Fruit fly (Drosophila melanogaster): ENCODE data around the gene Nep7.

The Nep7 gene

dm6 chr3R:27954533-27954932 lies at the start of gene Nep7:
Gene Nep7 (plus strand): TSS chr3R:27954917.
- peak; percentile 10 for TF ChIP-seq HLH106 (tag; optimal IDR thresholded peaks at IDR 0.05)
- no peak for TF ChIP-seq brk (GFP tag; optimal IDR thresholded peaks at IDR 0.05)
- no peak for TF ChIP-seq pan (optimal IDR thresholded peaks at IDR 0.05)
- no peak for TF ChIP-seq Mio (GFP tag; optimal IDR thresholded peaks at IDR 0.05)
- TF ChIP-seq Rel (GFP tag; optimal IDR thresholded peaks at IDR 0.05), result no peak
- TF ChIP-seq Rel (tag; optimal IDR thresholded peaks at IDR 0.05), result peak; percentile 82

DNA sequence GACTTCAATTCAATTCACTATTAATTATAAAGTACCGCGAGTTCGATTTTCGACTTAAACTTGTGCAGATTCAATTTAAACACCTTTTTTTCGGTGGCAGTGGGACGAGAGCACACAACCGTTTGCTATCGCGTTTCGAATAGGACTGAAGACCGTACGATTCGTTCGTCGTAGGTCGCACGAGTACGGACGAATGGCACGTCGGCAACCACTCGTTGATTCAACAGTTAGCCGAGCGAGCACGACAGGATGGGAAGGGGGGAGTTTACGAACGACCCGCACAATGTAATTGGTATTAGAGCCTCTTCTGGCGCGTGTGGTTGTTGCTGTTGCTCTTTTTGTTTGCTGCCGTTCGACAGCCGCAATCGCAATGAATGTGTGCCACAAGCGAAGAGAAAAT lies 49.0 kb upstream of the Nep7 start, which contains the start of gene CG34353:
Gene CG34353, minus strand, starts transcription at position 149 of the 400 bp plus-strand sequence.
- no peak for TF ChIP-seq Rel (GFP tag; optimal IDR thresholded peaks at IDR 0.05)
- TF ChIP-seq Rel (tag; optimal IDR thresholded peaks at IDR 0.05), result no peak
- TF ChIP-seq sage (GFP tag; optimal IDR thresholded peaks at IDR 0.05), result no peak
- peak; percentile 3 for TF ChIP-seq psq (GFP tag; optimal IDR thresholded peaks at IDR 0.05)
- no peak for TF ChIP-seq GATAd (GFP tag; optimal IDR thresholded peaks at IDR 0.05)
- no peak for TF ChIP-seq ey (GFP tag; optimal IDR thresholded peaks at IDR 0.05)
- no peak for TF ChIP-seq foxo (GFP tag; optimal IDR thresholded peaks at IDR 0.05)
- TF ChIP-seq Dif (GFP tag; optimal IDR thresholded peaks at IDR 0.05; ENCODE audit: partially characterized antibody), result peak; percentile 47
- TF ChIP-seq Vsx2 (GFP tag; optimal IDR thresholded peaks at IDR 0.05; ENCODE audit: partially characterized antibody), result peak; percentile 0
- TF ChIP-seq dl (GFP tag; optimal IDR thresholded peaks at IDR 0.05; ENCODE audit: insufficient read depth in 1 of 2, partially characterized antibody in 2 of 2), result peak in 1 of 2 experiments; percentile 16
- no peak for TF ChIP-seq woc (GFP tag; optimal IDR thresholded peaks at IDR 0.05)
- no peak for TF ChIP-seq jim (GFP tag; optimal IDR thresholded peaks at IDR 0.05)

DNA sequence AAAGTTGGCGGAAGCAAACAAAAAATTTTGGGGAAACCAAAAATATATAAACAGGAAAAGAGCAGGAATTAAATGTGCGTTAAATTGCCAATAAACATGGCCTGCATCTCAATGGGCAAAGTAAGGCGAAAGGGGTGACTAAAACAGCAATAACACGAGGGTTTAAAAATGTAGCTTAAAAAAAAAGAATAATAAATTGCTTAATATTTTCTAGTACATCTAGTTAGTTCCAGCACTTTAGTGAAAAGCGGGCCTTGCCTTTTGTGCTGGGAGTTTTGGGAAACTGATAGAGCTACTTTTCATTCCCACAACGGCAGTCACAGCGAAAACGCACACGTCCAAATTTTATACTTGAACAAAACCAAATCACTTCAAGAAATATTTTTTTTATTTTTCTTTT lies 42.6 kb upstream of the Nep7 start, which contains the start of gene mil:
Gene mil, plus strand, starts transcription at position 301 of the 400 bp plus-strand sequence.
- no peak for TF ChIP-seq CG9705 (GFP tag; optimal IDR thresholded peaks at IDR 0.05)
- no peak for TF ChIP-seq Jra (GFP tag; optimal IDR thresholded peaks at IDR 0.05)

dm6 chr3R:27916355-27917019 lies 38.2 kb upstream of the Nep7 start, which contains the start of the genes CG5003 and mRpS22:
Gene CG5003 (minus strand): TSS chr3R:27916516.
Gene mRpS22 (plus strand): TSS chr3R:27916908.
- TF ChIP-seq ey (GFP tag; optimal IDR thresholded peaks at IDR 0.05), result no peak
- no peak for TF ChIP-seq br (GFP tag; optimal IDR thresholded peaks at IDR 0.05)
- TF ChIP-seq Hnf4 (GFP tag; optimal IDR thresholded peaks at IDR 0.05), result no peak
- TF ChIP-seq rgr (GFP tag; optimal IDR thresholded peaks at IDR 0.05), result peak; percentile 58
- no peak for TF ChIP-seq jim (GFP tag; optimal IDR thresholded peaks at IDR 0.05)
- peak; percentile 44 for TF ChIP-seq fru (GFP tag; optimal IDR thresholded peaks at IDR 0.05)
- no peak for TF ChIP-seq GATAd (GFP tag; optimal IDR thresholded peaks at IDR 0.05)
- TF ChIP-seq usp (GFP tag; optimal IDR thresholded peaks at IDR 0.05), result no peak
- peak; percentile 33 for TF ChIP-seq sage (GFP tag; optimal IDR thresholded peaks at IDR 0.05)
- TF ChIP-seq Jra (GFP tag; optimal IDR thresholded peaks at IDR 0.05), result no peak
- no peak for TF ChIP-seq CrebA (GFP tag; optimal IDR thresholded peaks at IDR 0.05; ENCODE audit: borderline replicate concordance)
- peak; percentile 57 for TF ChIP-seq dmrt93B (GFP tag; optimal IDR thresholded peaks at IDR 0.05)
- peak; percentile 43 for TF ChIP-seq woc (GFP tag; optimal IDR thresholded peaks at IDR 0.05)
- peak; percentile 64 for TF ChIP-seq h (GFP tag; optimal IDR thresholded peaks at IDR 0.05)
- no peak for TF ChIP-seq Vsx2 (GFP tag; optimal IDR thresholded peaks at IDR 0.05; ENCODE audit: partially characterized antibody)
- no peak for TF ChIP-seq Abd-B (GFP tag; optimal IDR thresholded peaks at IDR 0.05)
- TF ChIP-seq psq (GFP tag; optimal IDR thresholded peaks at IDR 0.05), result peak; percentile 51
- no peak for TF ChIP-seq CG32264 (GFP tag; optimal IDR thresholded peaks at IDR 0.05)
- TF ChIP-seq dsf (GFP tag; optimal IDR thresholded peaks at IDR 0.05; ENCODE audit: borderline replicate concordance), result no peak
- TF ChIP-seq Dfd (GFP tag; optimal IDR thresholded peaks at IDR 0.05), result no peak
- no peak for TF ChIP-seq dl (GFP tag; optimal IDR thresholded peaks at IDR 0.05; ENCODE audit: insufficient read depth in 1 of 2, partially characterized antibody in 2 of 2)
- TF ChIP-seq Dif (GFP tag; optimal IDR thresholded peaks at IDR 0.05; ENCODE audit: partially characterized antibody), result no peak
- no peak for TF ChIP-seq sv (GFP tag; optimal IDR thresholded peaks at IDR 0.05)
- no peak for TF ChIP-seq Hr78 (GFP tag; optimal IDR thresholded peaks at IDR 0.05)
- TF ChIP-seq Sp1 (GFP tag; optimal IDR thresholded peaks at IDR 0.05), result peak; percentile 61
- TF ChIP-seq foxo (GFP tag; optimal IDR thresholded peaks at IDR 0.05), result peak in 1 of 2 experiments; percentile 77
- no peak for TF ChIP-seq CG9705 (GFP tag; optimal IDR thresholded peaks at IDR 0.05)
- peak; percentile 38 for TF ChIP-seq Myc (optimal IDR thresholded peaks at IDR 0.05)
- no peak for TF ChIP-seq brk (GFP tag; optimal IDR thresholded peaks at IDR 0.05)
- peak; percentile 29 for TF ChIP-seq Hr83 (GFP tag; optimal IDR thresholded peaks at IDR 0.05; ENCODE audit: poor library complexity, severe bottlenecking)
- peak; percentile 53 for TF ChIP-seq OdsH (GFP tag; optimal IDR thresholded peaks at IDR 0.05)
- no peak for TF ChIP-seq N (GFP tag; optimal IDR thresholded peaks at IDR 0.05)
- peak; percentile 75 for TF ChIP-seq HLH106 (tag; optimal IDR thresholded peaks at IDR 0.05)
- TF ChIP-seq tai (GFP tag; optimal IDR thresholded peaks at IDR 0.05), result no peak
- TF ChIP-seq Mio (GFP tag; optimal IDR thresholded peaks at IDR 0.05), result no peak
- TF ChIP-seq pan (optimal IDR thresholded peaks at IDR 0.05), result no peak
- no peak for TF ChIP-seq lola (GFP tag; optimal IDR thresholded peaks at IDR 0.05)
- TF ChIP-seq Rel (GFP tag; optimal IDR thresholded peaks at IDR 0.05), result no peak
- TF ChIP-seq Rel (tag; optimal IDR thresholded peaks at IDR 0.05), result no peak

Data from whole organism, wandering third instar larva.